Worm (Caenorhabditis elegans) whole organism, early embryonic: ENCODE measurements around the gene cut-3.

Experiments used
- ama-1 ChIP-seq: fragments of 150-350 bp; optimal IDR thresholded peaks from 2 replicates; lab custom pipeline; 2014
- flt-1 ChIP-seq: fragments of 200-800 bp; sonication (Bioruptor generic); IDR thresholded peaks from 2 replicates; pipeline ENCODE4 v1.3.6; 2022; ENCODE audit warnings: missing genetic modification characterization, missing compliant biosample characterization
- tbx-11 ChIP-seq: fragments of 200-800 bp; sonication (Bioruptor generic); IDR thresholded peaks from 2 replicates; pipeline ENCODE4 v1.3.6; 2022; ENCODE audit warnings: missing genetic modification characterization, missing compliant biosample characterization
- tra-4 ChIP-seq: sonication (generic microtip); optimal IDR thresholded peaks from 2 replicates; lab custom pipeline; 2017; ENCODE audit warnings: missing genetic modification characterization, missing compliant biosample characterization

DNA sequence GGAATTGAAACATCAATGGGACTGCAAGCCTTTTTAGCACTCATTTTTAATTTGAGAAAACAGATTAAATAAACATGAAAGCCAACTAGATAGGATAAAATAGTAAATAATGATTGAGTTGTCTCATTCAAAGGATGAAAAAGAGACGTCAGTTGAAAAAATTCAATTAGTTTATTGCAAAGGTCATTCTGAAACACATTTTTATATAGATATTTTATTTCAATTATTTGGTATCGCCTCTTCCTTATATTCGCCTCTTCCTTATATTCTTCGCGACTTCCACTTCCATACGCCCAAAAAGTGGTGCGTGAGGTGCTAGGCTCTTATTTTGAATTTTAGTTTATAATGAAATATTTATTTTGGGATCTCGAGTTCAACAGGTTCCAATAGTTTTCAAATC, 11.6 kb downstream of the cut-3 start, which contains the start of gene acp-4:
- TF ChIP-seq ama-1 (lab: Kevin White, UChicago): no peak
- no peak for TF ChIP-seq flt-1 (GFP tag; lab: Robert Waterston, UW)
- no peak for TF ChIP-seq tra-4 (tag; lab: Kevin White, UChicago)
- no peak for TF ChIP-seq tbx-11 (GFP tag; lab: Robert Waterston, UW)
